Worm (Caenorhabditis elegans) whole organism, early embryonic: Measurements from ENCODE around the gene cst-2.

Experiments
- B0310.2 ChIP-seq: sonication (generic microtip); optimal IDR thresholded peaks from 2 replicates; lab custom pipeline; 2016; ENCODE audit warnings: mild to moderate bottlenecking, missing genetic modification characterization, missing compliant biosample characterization
- F13C5.2 ChIP-seq: sonication (generic microtip); optimal IDR thresholded peaks from 2 replicates; lab custom pipeline; 2017; ENCODE audit warnings: mild to moderate bottlenecking, missing genetic modification characterization, inconsistent platforms, missing compliant biosample characterization
- aly-1 ChIP-seq: sonication (generic microtip); optimal IDR thresholded peaks from 2 replicates; lab custom pipeline; 2016; ENCODE audit warnings: missing genetic modification characterization, missing compliant biosample characterization
- ama-1 ChIP-seq: fragments of 150-350 bp; optimal IDR thresholded peaks from 2 replicates; lab custom pipeline; 2014
- ceh-13 ChIP-seq: fragments of 200-800 bp; sonication (Bioruptor generic); optimal IDR thresholded peaks from 2 replicates; lab custom pipeline; 2018; ENCODE audit warnings: mild to moderate bottlenecking, missing genetic modification characterization, missing compliant biosample characterization
- ceh-36 ChIP-seq: sonication (generic microtip); optimal IDR thresholded peaks from 2 replicates; lab custom pipeline; 2016; ENCODE audit warnings: missing genetic modification characterization, inconsistent platforms, missing compliant biosample characterization
- ets-7 ChIP-seq: sonication (generic microtip); optimal IDR thresholded peaks from 2 replicates; lab custom pipeline; 2016; ENCODE audit warnings: missing genotype, missing genetic modification characterization, missing compliant biosample characterization
- flt-1 ChIP-seq: fragments of 200-800 bp; sonication (Bioruptor generic); IDR thresholded peaks from 2 replicates; pipeline ENCODE4 v1.3.6; 2022; ENCODE audit warnings: missing genetic modification characterization, missing compliant biosample characterization
- hmbx-1 ChIP-seq: sonication (generic microtip); optimal IDR thresholded peaks from 2 replicates; lab custom pipeline; 2016; ENCODE audit warnings: mild to moderate bottlenecking, missing genetic modification characterization, missing compliant biosample characterization
- hmg-4 ChIP-seq: fragments of 200-800 bp; sonication (Bioruptor generic); optimal IDR thresholded peaks from 2 replicates; lab custom pipeline; 2018; ENCODE audit warnings: mild to moderate bottlenecking, missing genetic modification characterization, missing compliant biosample characterization
- hnd-1 ChIP-seq: sonication (generic microtip); optimal IDR thresholded peaks from 2 replicates; lab custom pipeline; 2016; ENCODE audit warnings: missing genetic modification characterization, missing compliant biosample characterization
- tbx-11 ChIP-seq: fragments of 200-800 bp; sonication (Bioruptor generic); IDR thresholded peaks from 2 replicates; pipeline ENCODE4 v1.3.6; 2022; ENCODE audit warnings: missing genetic modification characterization, missing compliant biosample characterization
- tbx-37 ChIP-seq: fragments of 200-800 bp; sonication (Bioruptor generic); conservative IDR thresholded peaks from 2 replicates; pipeline ENCODE4 v1.3.6; 2022; ENCODE audit warnings: missing genetic modification reagents, missing genetic modification characterization, missing compliant biosample characterization
- tra-4 ChIP-seq: sonication (generic microtip); optimal IDR thresholded peaks from 2 replicates; lab custom pipeline; 2017; ENCODE audit warnings: missing genetic modification characterization, missing compliant biosample characterization

DNA sequence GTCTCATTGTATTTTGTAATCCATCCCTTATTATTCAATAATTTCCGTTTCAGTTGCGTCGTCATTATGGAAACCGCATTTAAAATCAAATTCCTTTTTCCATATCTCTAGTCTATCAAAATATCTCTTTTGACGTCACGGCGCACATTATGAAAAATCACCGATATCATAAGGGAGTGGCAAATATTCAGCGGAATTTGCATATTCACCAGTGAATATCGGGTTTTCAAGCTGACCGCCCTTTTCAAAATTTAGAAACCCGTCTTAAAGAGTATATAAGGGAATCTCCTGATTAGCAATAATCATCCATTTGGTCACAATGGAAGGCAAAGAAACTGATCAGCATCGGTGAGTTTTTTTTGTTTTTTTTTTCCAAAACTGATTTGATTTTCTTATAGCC lies 17.5 kb upstream of the cst-2 start, which contains the start of gene col-165:
- TF ChIP-seq ama-1 (lab: Kevin White, UChicago), result no peak
- TF ChIP-seq hnd-1 (tag; lab: Kevin White, UChicago), result no peak
- TF ChIP-seq tra-4 (tag; lab: Kevin White, UChicago), result no peak
- TF ChIP-seq flt-1, result no peak
- TF ChIP-seq ceh-13, result no peak
- TF ChIP-seq hmbx-1, result no peak
- TF ChIP-seq tbx-11 (GFP tag; lab: Robert Waterston, UW), result no peak
- TF ChIP-seq aly-1 (tag; lab: Kevin White, UChicago), result no peak
- TF ChIP-seq ceh-36, result no peak
- no peak for TF ChIP-seq B0310.2 (tag; lab: Kevin White, UChicago)
- TF ChIP-seq ets-7, result no peak
- TF ChIP-seq tbx-37 (GFP tag; lab: Robert Waterston, UW), result no peak
- no peak for TF ChIP-seq hmg-4
- TF ChIP-seq F13C5.2 (tag; lab: Kevin White, UChicago), result no peak
